Worm (Caenorhabditis elegans) whole organism, midembryonic: Measurements from ENCODE around the gene str-261.

Experiments used
- T22C8.4 ChIP-seq: fragments of 200-800 bp; sonication (Bioruptor generic); IDR thresholded peaks from 2 replicates; pipeline ENCODE4 v1.3.6; 2022; ENCODE audit warnings: missing genetic modification characterization, missing compliant biosample characterization
- cog-1 ChIP-seq: sonication (generic microtip); optimal IDR thresholded peaks from 2 replicates; lab custom pipeline; 2016; ENCODE audit warnings: missing genetic modification characterization, missing compliant biosample characterization
- flt-1 ChIP-seq: fragments of 200-800 bp; sonication (Bioruptor generic); IDR thresholded peaks from 2 replicates; pipeline ENCODE4 v1.3.6; 2022; ENCODE audit warnings: missing genetic modification characterization, missing compliant biosample characterization
- klf-2 ChIP-seq: fragments of 200-800 bp; sonication (Bioruptor generic); conservative IDR thresholded peaks from 2 replicates; pipeline ENCODE4 v1.3.6; 2022; ENCODE audit warnings: missing genetic modification reagents, missing genetic modification characterization, missing compliant biosample characterization
- med-1 ChIP-seq: sonication (generic microtip); optimal IDR thresholded peaks from 2 replicates; lab custom pipeline; 2017; ENCODE audit warnings: missing genetic modification characterization, mild to moderate bottlenecking, missing compliant biosample characterization, antibody characterized with exemption, missing genetic modification reagents; ENCODE audit not compliant: insufficient read depth
- ref-1 ChIP-seq: fragments of 200-800 bp; sonication (Bioruptor generic); conservative IDR thresholded peaks from 2 replicates; pipeline ENCODE4 v1.3.6; 2022; ENCODE audit warnings: missing genetic modification reagents, missing genetic modification characterization, missing compliant biosample characterization
- tab-1 ChIP-seq: fragments of 200-800 bp; sonication (Bioruptor generic); IDR thresholded peaks from 2 replicates; pipeline ENCODE4 v1.3.6; 2022; ENCODE audit warnings: missing genetic modification characterization, missing compliant biosample characterization
- ztf-23 ChIP-seq: fragments of 200-800 bp; sonication (Bioruptor generic); IDR thresholded peaks from 2 replicates; pipeline ENCODE4 v1.3.6; 2022; ENCODE audit warnings: missing genetic modification reagents, missing genetic modification characterization, missing compliant biosample characterization
- ztf-29 ChIP-seq: fragments of 200-800 bp; sonication (Bioruptor generic); IDR thresholded peaks from 2 replicates; pipeline ENCODE4 v1.3.6; 2022; ENCODE audit warnings: missing genetic modification reagents, missing genetic modification characterization, missing compliant biosample characterization

The str-261 gene

DNA sequence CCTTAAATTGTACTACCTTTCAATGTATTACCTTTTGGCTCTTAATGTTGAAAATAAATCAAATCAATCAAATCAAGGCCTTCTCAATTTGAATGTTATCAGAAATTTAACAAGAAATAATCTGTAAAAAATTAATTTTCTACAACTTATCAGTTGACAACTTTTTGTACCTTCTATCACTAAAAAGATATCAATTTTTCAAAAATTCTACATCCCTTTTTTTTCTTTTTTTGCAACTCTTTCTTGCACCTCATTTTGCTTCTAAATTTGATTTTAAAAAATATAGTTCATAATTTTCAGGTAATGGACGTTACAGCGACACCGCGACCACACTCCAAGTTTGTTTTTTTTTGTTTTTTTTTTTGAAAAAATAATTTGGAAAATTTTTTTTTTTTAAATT lies 13.9 kb downstream of the str-261 start, which contains the start of gene W09D6.5:
TSS of gene W09D6.5 (plus strand) at position 301 of the 400 bp plus-strand sequence.
- TF ChIP-seq med-1 (no peak), ref-1 (GFP tag; lab: Robert Waterston, UW) (no peak), tab-1 (no peak), klf-2 (GFP tag; lab: Robert Waterston, UW) (no peak), ztf-23 (GFP tag; lab: Robert Waterston, UW) (no peak), ztf-29 (GFP tag; lab: Robert Waterston, UW) (no peak), cog-1 (no peak)

DNA sequence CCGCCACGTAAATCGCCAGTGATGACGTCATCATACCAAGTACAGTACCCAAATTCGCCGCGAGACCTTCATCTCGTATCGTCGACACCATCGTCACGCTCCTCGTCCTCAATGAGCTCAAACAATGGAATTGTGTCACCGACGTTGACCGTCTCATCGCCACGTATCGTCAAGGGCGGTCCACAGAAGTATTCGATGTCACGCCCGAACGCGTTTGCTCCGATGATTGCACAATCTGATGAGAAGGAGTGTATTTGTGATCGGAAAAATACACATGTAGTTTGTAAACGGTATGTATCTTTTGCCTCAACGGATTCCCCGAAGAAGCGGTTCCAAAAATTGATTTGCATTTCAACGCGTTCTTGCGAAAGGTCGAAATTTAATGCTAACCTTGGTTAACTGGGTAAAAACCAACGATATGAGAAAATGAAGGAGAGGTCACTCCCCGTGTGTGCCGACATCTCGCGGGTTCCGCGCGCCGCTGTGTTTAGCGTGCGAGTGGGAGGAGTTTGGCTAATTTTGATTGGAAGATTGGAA lies 15.9 kb downstream of the str-261 start:
- TF ChIP-seq klf-2 (GFP tag; lab: Robert Waterston, UW), result no peak
- TF ChIP-seq flt-1 (GFP tag; lab: Robert Waterston, UW), result peak; percentile 37; the same call in 1 of the 2 replicates

DNA sequence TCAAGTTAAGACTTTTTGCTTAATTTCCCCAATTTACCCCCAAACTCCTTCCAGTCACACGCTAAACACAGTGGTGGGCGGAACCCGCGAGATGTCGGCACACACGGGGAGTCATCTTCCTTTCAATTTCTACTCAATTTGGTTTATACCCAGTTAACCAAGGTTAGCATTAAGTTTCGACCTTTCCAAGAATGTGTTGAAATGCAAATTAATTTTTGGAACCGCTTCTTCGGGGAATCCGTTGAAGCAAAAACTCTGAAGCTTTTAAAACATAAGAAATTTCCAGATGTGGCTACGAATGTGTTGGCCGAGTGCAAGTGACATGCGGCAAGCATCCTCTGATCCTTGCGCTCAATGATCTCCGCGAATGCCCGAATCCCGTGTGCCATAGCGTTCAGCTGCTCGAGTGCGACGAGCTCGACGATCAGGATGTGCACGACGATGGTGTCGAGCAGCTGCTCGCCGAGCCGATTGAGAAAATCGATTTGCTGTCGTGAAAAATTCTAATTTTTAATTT lies 16.6 kb downstream of the str-261 start:
- no peak for TF ChIP-seq ref-1 (GFP tag; lab: Robert Waterston, UW)
- no peak for TF ChIP-seq klf-2 (GFP tag; lab: Robert Waterston, UW)

DNA sequence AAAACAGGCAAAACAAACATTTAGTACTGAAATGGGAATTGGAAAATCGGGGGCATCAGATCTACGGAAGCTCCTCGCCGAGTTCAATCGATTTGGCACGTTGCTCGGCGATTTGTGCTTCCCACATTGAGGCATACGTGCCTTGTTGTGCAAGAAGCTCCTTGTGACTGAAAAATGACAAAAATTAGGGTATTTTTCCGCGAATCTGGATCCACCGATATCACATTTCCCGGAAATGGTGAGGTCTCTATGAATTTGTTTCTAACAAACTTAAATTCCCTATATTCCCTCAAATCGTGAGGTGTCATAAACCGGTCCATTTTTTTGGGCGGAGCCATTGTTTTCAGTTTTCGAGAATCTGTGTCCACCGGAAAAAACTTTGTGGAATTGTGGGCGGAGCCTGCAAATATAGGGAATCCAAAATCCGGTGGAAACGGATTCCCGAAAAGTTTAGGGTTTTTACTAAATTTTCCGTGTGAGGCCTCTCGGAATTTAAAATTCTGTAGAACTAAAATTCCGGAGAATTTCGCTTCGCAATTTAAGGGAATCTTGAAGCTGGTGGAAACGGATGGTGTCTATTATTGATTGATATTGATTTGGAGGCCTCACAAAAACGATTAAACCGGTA lies 17.5 kb downstream of the str-261 start:
- TF ChIP-seq ztf-23 (GFP tag; lab: Robert Waterston, UW) (peak; percentile 68), ref-1 (GFP tag; lab: Robert Waterston, UW) (no peak), med-1 (no peak), tab-1 (0 out of 2 replicates have a peak, but pooled peaks have one; percentile 37), ztf-29 (GFP tag; lab: Robert Waterston, UW) (no peak), T22C8.4 (GFP tag; lab: Robert Waterston, UW) (no peak; the same call in 1 of the 2 replicates), cog-1 (no peak), flt-1 (GFP tag; lab: Robert Waterston, UW) (peak; percentile 65; the same call in 1 of the 2 replicates), klf-2 (GFP tag; lab: Robert Waterston, UW) (peak; percentile 72; the same call in 1 of the 2 replicates)

DNA sequence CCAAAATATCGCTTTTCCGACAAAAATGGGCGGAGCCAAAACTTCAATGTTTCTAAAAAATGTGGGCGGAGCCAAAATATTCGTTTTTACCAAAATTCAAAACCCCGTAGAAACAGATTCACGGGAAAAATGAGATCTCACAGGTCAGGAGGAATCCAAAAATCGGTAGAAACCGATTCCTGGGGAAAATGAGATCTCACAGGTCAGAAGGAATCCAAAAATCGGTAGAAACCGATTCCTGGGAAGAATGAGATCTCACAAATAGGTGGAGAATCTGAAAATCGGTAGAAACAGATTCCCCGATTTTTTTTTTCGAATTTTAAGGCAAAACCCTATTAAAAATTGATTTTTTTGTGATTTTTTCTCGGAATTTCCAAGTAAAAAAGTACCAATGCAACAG lies 19.2 kb downstream of the str-261 start:
- peak; percentile 31; the same call in 1 of the 2 replicates for TF ChIP-seq flt-1 (GFP tag; lab: Robert Waterston, UW)
- TF ChIP-seq klf-2 (GFP tag; lab: Robert Waterston, UW), result 0 out of 2 replicates have a peak, but pooled peaks have one; percentile 63
- TF ChIP-seq ztf-23 (GFP tag; lab: Robert Waterston, UW), result peak; percentile 77
- TF ChIP-seq ref-1 (GFP tag; lab: Robert Waterston, UW), result no peak

DNA sequence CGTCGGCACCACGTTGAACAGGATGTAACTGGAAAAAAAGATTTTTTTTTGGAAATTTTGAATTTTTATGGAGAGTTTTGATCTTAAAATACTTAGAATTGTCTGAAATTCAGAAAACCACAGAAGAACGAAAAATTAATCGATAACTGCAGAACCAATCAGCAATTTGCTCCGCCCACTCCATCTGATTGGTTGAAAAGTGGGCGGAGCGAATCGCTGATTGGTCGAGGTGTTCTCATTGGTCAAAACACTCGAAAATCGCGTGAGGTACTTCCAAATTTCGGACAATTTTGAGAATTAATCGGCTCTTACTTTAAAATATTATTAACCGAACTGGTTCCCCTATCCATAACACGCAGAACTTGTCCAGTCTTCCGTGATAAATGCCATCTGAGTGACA lies 21.4 kb downstream of the str-261 start:
- no peak for TF ChIP-seq T22C8.4 (GFP tag; lab: Robert Waterston, UW)

DNA sequence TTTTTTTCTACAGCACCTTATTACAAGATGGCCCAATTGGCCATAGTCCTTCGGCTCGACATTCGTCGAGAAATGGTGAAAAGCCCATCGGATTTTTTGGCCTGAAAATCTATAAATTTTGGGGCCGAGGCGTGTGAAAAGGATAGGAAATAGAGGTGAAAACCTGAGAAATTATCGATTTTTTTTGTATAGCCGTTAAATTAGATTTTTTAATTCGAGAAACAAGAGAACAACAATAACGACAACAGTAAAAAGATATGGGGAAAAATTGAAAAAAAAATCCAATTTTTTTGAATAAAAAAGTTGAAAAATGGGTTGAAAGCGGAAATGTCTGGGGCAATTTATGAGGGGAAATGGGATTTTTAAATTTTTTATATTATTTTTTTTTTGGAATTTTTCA lies 25.6 kb downstream of the str-261 start, which contains the start of gene hmt-1:
TSS of gene hmt-1 (minus strand) at position 101 of the 400 bp plus-strand sequence.
- TF ChIP-seq T22C8.4 (GFP tag; lab: Robert Waterston, UW) (no peak), cog-1 (no peak), tab-1 (no peak), klf-2 (GFP tag; lab: Robert Waterston, UW) (no peak), ref-1 (GFP tag; lab: Robert Waterston, UW) (no peak), flt-1 (GFP tag; lab: Robert Waterston, UW) (no peak), med-1 (no peak), ztf-29 (GFP tag; lab: Robert Waterston, UW) (no peak), ztf-23 (GFP tag; lab: Robert Waterston, UW) (no peak)

DNA sequence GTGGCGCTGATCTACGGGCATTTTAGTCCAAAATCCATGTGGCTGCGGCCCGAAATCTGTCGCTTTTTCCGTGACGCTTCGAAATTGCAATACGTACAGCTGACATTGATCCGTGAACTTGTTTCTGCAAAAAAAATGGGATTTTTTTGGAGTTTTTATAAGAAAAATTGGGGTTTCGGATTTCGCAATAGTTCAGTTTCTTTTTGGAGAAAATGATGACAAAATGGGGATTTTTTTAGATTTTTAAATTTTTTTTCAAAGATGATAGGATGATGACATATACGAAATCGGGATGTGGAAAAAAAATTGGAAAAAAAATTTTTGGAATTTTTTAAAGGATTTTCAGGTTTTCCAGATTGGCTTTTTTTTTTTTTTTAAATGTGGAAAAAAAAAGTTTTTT lies 26.9 kb downstream of the str-261 start:
- TF ChIP-seq med-1 (no peak), ztf-29 (GFP tag; lab: Robert Waterston, UW) (no peak), flt-1 (GFP tag; lab: Robert Waterston, UW) (no peak), klf-2 (GFP tag; lab: Robert Waterston, UW) (no peak), ref-1 (GFP tag; lab: Robert Waterston, UW) (no peak), cog-1 (no peak), ztf-23 (GFP tag; lab: Robert Waterston, UW) (no peak), tab-1 (no peak), T22C8.4 (GFP tag; lab: Robert Waterston, UW) (no peak)

DNA sequence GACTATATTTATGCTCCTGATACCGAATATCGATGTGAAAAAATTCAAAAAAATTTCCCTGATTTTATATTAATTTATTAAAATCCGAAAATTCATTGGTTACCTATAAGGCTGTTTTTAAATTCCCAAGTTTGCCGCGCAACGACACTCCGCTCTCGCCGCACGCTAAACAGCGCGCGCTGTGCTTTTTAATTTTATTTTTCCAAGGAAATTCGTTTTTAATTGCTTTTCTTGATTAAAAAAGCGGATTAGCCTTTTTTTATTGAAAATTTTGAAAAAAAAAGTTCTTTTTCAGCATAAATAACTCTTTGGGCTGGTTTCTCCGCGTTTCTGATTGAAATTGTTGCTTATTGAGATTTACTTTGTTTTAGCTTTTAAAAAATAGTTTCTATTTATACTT lies 33.0 kb downstream of the str-261 start:
- TF ChIP-seq med-1, result no peak
- no peak for TF ChIP-seq ztf-23 (GFP tag; lab: Robert Waterston, UW)
- no peak for TF ChIP-seq tab-1
- TF ChIP-seq T22C8.4 (GFP tag; lab: Robert Waterston, UW), result no peak
- no peak for TF ChIP-seq ztf-29 (GFP tag; lab: Robert Waterston, UW)
- no peak for TF ChIP-seq cog-1
- TF ChIP-seq flt-1 (GFP tag; lab: Robert Waterston, UW), result no peak
- TF ChIP-seq ref-1 (GFP tag; lab: Robert Waterston, UW), result no peak
- no peak for TF ChIP-seq klf-2 (GFP tag; lab: Robert Waterston, UW)

DNA sequence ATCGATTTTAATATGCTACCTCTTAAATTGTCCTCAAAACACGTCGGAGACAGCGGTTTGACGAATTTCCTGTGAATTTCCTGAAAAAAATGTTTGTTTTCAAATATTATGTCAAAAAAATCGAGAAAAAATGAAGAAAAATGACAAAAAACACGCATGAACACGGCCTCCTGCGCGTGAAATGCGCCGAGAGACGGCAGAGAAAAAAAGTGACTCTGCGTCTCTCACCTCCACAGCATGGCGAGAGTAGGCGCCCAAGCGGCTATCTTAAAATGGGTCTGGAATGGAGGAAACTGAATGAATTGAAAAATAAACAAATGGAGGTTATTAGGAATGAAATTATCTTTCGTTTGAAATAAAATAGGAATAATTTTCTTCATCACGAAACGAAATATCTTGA lies 36.4 kb downstream of the str-261 start:
- TF ChIP-seq flt-1 (GFP tag; lab: Robert Waterston, UW) (peak; percentile 42; the same call in 1 of the 2 replicates), ref-1 (GFP tag; lab: Robert Waterston, UW) (no peak), ztf-23 (GFP tag; lab: Robert Waterston, UW) (0 out of 2 replicates have a peak, but pooled peaks have one; percentile 40), T22C8.4 (GFP tag; lab: Robert Waterston, UW) (0 out of 2 replicates have a peak, but pooled peaks have one; percentile 5)
